Fruit fly (Drosophila melanogaster) whole organism, prepupa: ENCODE measurements around the gene CG44141.

ENCODE experiments used
- Blimp-1 ChIP-seq: fragments of 200-800 bp; sonication (Bioruptor generic); optimal IDR thresholded peaks from 3 replicates; lab custom pipeline; 2017; ENCODE audit warnings: missing biosample characterization, missing genetic modification characterization, mild to moderate bottlenecking, moderate library complexity, missing genetic modification reagents
- CG10669 ChIP-seq: fragments of 200-800 bp; sonication (Bioruptor generic); optimal IDR thresholded peaks from 3 replicates; lab custom pipeline; 2018; ENCODE audit warnings: missing biosample characterization, mild to moderate bottlenecking, missing genetic modification characterization, moderate library complexity
- CG15336 ChIP-seq: fragments of 200-800 bp; sonication (Bioruptor generic); IDR thresholded peaks from 2 replicates; pipeline ENCODE4 v1.3.6; 2022; ENCODE audit warnings: missing biosample characterization, missing genetic modification characterization
- CG1621 ChIP-seq: fragments of 200-800 bp; sonication (Bioruptor generic); optimal IDR thresholded peaks from 3 replicates; lab custom pipeline; 2018; ENCODE audit warnings: missing biosample characterization, mild to moderate bottlenecking, missing genetic modification characterization
- CG16779 ChIP-seq: fragments of 200-800 bp; sonication (Bioruptor generic); optimal IDR thresholded peaks from 3 replicates; lab custom pipeline; 2017; ENCODE audit warnings: missing biosample characterization, mild to moderate bottlenecking, missing genetic modification characterization
- CG34406 ChIP-seq: fragments of 200-800 bp; sonication (Bioruptor generic); optimal IDR thresholded peaks from 3 replicates; lab custom pipeline; 2016; ENCODE audit warnings: missing biosample characterization, missing genetic modification characterization
- CG3919 ChIP-seq: fragments of 200-800 bp; sonication (Bioruptor generic); optimal IDR thresholded peaks from 3 replicates; lab custom pipeline; 2016; ENCODE audit warnings: missing biosample characterization, missing genetic modification characterization
- CG4318 ChIP-seq: fragments of 200-800 bp; sonication (Bioruptor generic); optimal IDR thresholded peaks from 3 replicates; lab custom pipeline; 2017; ENCODE audit warnings: missing biosample characterization, mild to moderate bottlenecking, missing genetic modification characterization
- CG6276 ChIP-seq: fragments of 200-800 bp; sonication (Bioruptor generic); optimal IDR thresholded peaks from 2 replicates; lab custom pipeline; 2017; ENCODE audit warnings: missing biosample characterization, mild to moderate bottlenecking, missing genetic modification characterization
- CG6792 ChIP-seq: fragments of 200-800 bp; sonication (Bioruptor generic); optimal IDR thresholded peaks from 3 replicates; lab custom pipeline; 2016; ENCODE audit warnings: missing biosample characterization, missing genetic modification characterization
- CG6854 ChIP-seq: fragments of 200-800 bp; sonication (Bioruptor generic); optimal IDR thresholded peaks from 2 replicates; lab custom pipeline; 2017; ENCODE audit warnings: missing biosample characterization, mild to moderate bottlenecking, missing genetic modification characterization
- CG7368 ChIP-seq: fragments of 200-800 bp; sonication (Bioruptor generic); optimal IDR thresholded peaks from 3 replicates; lab custom pipeline; 2016; ENCODE audit warnings: missing biosample characterization, missing genetic modification characterization
- CG8119 ChIP-seq: fragments of 200-800 bp; sonication (Bioruptor generic); IDR thresholded peaks from 3 replicates; pipeline ENCODE4 v1.3.6; 2022; ENCODE audit warnings: missing biosample characterization, missing genetic modification characterization
- CG8632 ChIP-seq: fragments of 200-800 bp; sonication (Bioruptor generic); optimal IDR thresholded peaks from 3 replicates; lab custom pipeline; 2016; ENCODE audit warnings: missing biosample characterization, missing genetic modification characterization
- Eip75B ChIP-seq: fragments of 200-800 bp; sonication (Bioruptor generic); optimal IDR thresholded peaks from 3 replicates; lab custom pipeline; 2016; ENCODE audit warnings: missing biosample characterization, missing genetic modification characterization
- Eip78C ChIP-seq: fragments of 200-800 bp; sonication (Bioruptor generic); peaks from one replicate; lab custom pipeline; 2016; ENCODE audit warnings: missing biosample characterization, missing genetic modification characterization
- Ets21C ChIP-seq: fragments of 200-800 bp; sonication (Bioruptor generic); optimal IDR thresholded peaks from 3 replicates; lab custom pipeline; 2016; ENCODE audit warnings: missing biosample characterization, missing genetic modification characterization
- Hr38 ChIP-seq: sonication (Bioruptor generic); optimal IDR thresholded peaks from 2 replicates; lab custom pipeline; 2016; ENCODE audit warnings: missing biosample characterization, missing genetic modification characterization
- Met ChIP-seq: fragments of 200-800 bp; sonication (Bioruptor generic); optimal IDR thresholded peaks from 3 replicates; lab custom pipeline; 2016; ENCODE audit warnings: missing biosample characterization, missing genetic modification characterization
- OdsH ChIP-seq: fragments of 200-800 bp; sonication (Bioruptor generic); optimal IDR thresholded peaks from 3 replicates; lab custom pipeline; 2016; ENCODE audit warnings: missing biosample characterization, missing genetic modification characterization
- Sox14 ChIP-seq: fragments of 200-800 bp; sonication (Bioruptor generic); optimal IDR thresholded peaks from 3 replicates; lab custom pipeline; 2016; ENCODE audit warnings: missing biosample characterization, missing genetic modification characterization
- Sox15 ChIP-seq: fragments of 200-800 bp; sonication (Bioruptor generic); optimal IDR thresholded peaks from 3 replicates; lab custom pipeline; 2016; ENCODE audit warnings: missing biosample characterization, missing genetic modification characterization
- achi ChIP-seq: fragments of 200-800 bp; sonication (Bioruptor generic); optimal IDR thresholded peaks from 3 replicates; lab custom pipeline; 2016; ENCODE audit warnings: missing biosample characterization, missing genetic modification characterization
- cyc ChIP-seq: fragments of 200-800 bp; sonication (Bioruptor generic); optimal IDR thresholded peaks from 3 replicates; lab custom pipeline; 2016; ENCODE audit warnings: missing biosample characterization, missing genetic modification characterization
- dac ChIP-seq: fragments of 200-800 bp; sonication (Bioruptor generic); optimal IDR thresholded peaks from 2 replicates; lab custom pipeline; 2017; ENCODE audit warnings: missing biosample characterization, mild to moderate bottlenecking, missing genetic modification characterization
- dsx ChIP-seq: fragments of 200-800 bp; optimal IDR thresholded peaks from 3 replicates; lab custom pipeline; 2019; ENCODE audit warnings: missing biosample characterization, mild to moderate bottlenecking, missing genetic modification characterization, moderate library complexity; ENCODE audit not compliant: poor library complexity, severe bottlenecking
- fd59A ChIP-seq: fragments of 200-800 bp; sonication (Bioruptor generic); optimal IDR thresholded peaks from 2 replicates; lab custom pipeline; 2017; ENCODE audit warnings: missing biosample characterization, mild to moderate bottlenecking, missing genetic modification characterization, missing genetic modification reagents
- fd85E ChIP-seq: fragments of 200-800 bp; sonication (Bioruptor generic); optimal IDR thresholded peaks from 3 replicates; lab custom pipeline; 2016; ENCODE audit warnings: missing biosample characterization, missing genetic modification characterization
- spab ChIP-seq: fragments of 200-800 bp; sonication (Bioruptor generic); optimal IDR thresholded peaks from 2 replicates; lab custom pipeline; 2017; ENCODE audit warnings: missing biosample characterization, mild to moderate bottlenecking, missing genetic modification characterization, missing genetic modification reagents
- svp ChIP-seq: fragments of 200-800 bp; sonication (Bioruptor generic); peaks from one replicate; lab custom pipeline; 2016; ENCODE audit warnings: missing biosample characterization, missing genetic modification characterization
- topi ChIP-seq: fragments of 200-800 bp; sonication (Bioruptor generic); optimal IDR thresholded peaks from 3 replicates; lab custom pipeline; 2016; ENCODE audit warnings: missing biosample characterization, missing genetic modification characterization

CG44141 gene

DNA sequence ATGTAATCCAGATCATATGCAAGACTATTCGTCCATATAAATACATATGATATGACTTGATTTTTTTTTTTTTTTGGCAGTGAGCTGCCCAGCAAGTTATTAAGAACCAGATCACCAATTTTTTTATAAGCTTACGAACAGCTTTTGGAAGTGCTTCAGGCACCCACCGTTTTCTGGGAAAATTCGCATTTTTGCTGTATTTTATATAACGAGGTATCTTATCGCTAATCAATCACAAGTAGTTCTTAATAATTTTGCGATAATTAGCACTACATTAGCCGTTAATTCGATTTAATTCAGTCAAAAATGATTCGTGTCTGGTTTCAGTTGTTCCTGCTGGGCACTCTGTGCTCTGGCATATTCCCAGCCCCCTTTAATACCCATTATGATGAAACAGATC lies 30.9 kb downstream of the CG44141 start, which contains the start of gene CG7631:
CG7631 (plus strand) TSS at position 301 of the 400 bp plus-strand sequence.
- no peak for TF ChIP-seq Met (GFP tag; lab: Kevin White, UChicago)
- no peak for TF ChIP-seq CG16779 (tag; lab: Kevin White, UChicago)

dm6 chr2L:15623458-15623857 lies 35.8 kb downstream of the CG44141 start, which contains the start of gene Or35a:
TSS of gene Or35a (minus strand) at chr2L:15623558.
- TF ChIP-seq Sox15: no peak
- no peak for TF ChIP-seq fd85E (GFP tag; lab: Kevin White, UChicago)
- TF ChIP-seq CG8119 (GFP tag; lab: Robert Waterston, UW): no peak
- no peak for TF ChIP-seq Eip75B (GFP tag; lab: Kevin White, UChicago)
- TF ChIP-seq Hr38 (GFP tag; lab: Kevin White, UChicago): no peak
- no peak for TF ChIP-seq svp (GFP tag; lab: Kevin White, UChicago)
- TF ChIP-seq cyc: no peak
- no peak for TF ChIP-seq achi (GFP tag; lab: Kevin White, UChicago)
- TF ChIP-seq spab: no peak
- TF ChIP-seq CG15336 (GFP tag; lab: Robert Waterston, UW): no peak
- no peak for TF ChIP-seq OdsH (GFP tag; lab: Kevin White, UChicago)
- TF ChIP-seq topi: no peak
- TF ChIP-seq Ets21C (GFP tag; lab: Kevin White, UChicago): no peak
- TF ChIP-seq CG34406 (GFP tag; lab: Kevin White, UChicago): no peak

DNA sequence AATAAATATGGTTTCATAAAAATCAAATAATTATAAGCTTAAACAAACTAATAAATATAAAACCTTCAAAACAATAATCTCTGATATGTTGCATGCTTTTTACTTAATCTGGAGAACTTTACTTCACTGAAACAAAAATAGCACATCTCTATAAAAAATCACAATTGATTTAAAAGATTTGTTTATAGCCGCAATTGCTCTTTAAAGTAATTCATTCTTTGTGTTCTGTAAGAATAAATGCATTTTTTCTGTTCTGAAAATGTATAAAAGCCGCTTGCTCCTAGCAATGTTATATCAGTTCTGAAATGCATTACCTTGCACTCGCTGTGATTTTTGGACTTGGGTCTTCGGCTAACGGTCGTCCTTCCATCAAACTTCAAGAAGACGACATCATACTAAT lies 42.6 kb downstream of the CG44141 start, which contains the start of gene CG11865:
CG11865 (plus strand) TSS at position 301 of the 400 bp plus-strand sequence.
- TF ChIP-seq Blimp-1: no peak
- TF ChIP-seq Sox14 (GFP tag; lab: Kevin White, UChicago): no peak
- TF ChIP-seq fd59A (GFP tag; lab: Kevin White, UChicago): no peak
- no peak for TF ChIP-seq CG6854
- TF ChIP-seq Eip78C (GFP tag; lab: Kevin White, UChicago): no peak
- TF ChIP-seq Sox15: no peak
- TF ChIP-seq CG7368 (GFP tag; lab: Kevin White, UChicago): no peak
- no peak for TF ChIP-seq CG6276 (GFP tag; lab: Kevin White, UChicago)
- TF ChIP-seq, all 60 proteins: peak for 0

dm6 chr2L:15616251-15616650 lies 43.0 kb downstream of the CG44141 start, which contains the start of gene CG15253:
TSS of gene CG15253 (minus strand) at chr2L:15616351.
- TF ChIP-seq dsx (no peak), CG1621 (no peak), CG3919 (no peak), CG8632 (GFP tag; lab: Kevin White, UChicago) (no peak), CG10669 (no peak), CG16779 (tag; lab: Kevin White, UChicago) (no peak), CG6792 (GFP tag; lab: Kevin White, UChicago) (no peak)

DNA sequence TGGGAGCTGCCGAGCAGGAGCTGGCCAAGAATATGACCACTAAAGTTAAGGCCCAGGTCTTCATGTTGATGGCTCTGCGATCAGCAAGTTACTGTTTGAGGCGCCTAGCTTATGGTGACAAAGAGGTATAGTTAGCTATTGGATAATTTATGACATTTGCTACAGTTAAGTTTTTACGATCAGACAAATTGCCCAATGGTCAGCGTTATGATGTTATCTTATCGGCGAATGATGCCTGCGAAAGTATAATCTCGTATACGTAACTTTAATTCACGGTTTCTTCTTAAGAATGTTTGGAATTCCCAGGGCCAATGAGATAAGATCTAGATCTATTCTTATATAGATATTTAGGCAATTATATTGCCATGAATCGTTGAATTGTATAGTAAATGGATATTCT lies 44.5 kb downstream of the CG44141 start, which contains the start of gene CG15254:
CG15254 (minus strand) TSS at position 101 of the 400 bp plus-strand sequence.
- TF ChIP-seq achi (GFP tag; lab: Kevin White, UChicago) (no peak), dac (GFP tag; lab: Kevin White, UChicago) (no peak), CG4318 (GFP tag; lab: Kevin White, UChicago) (no peak)
- TF ChIP-seq, all 60 proteins: peak for 0

dm6 chr2L:15613285-15613912 lies 45.9 kb downstream of the CG44141 start, which contains the start of gene Semp1:
TSS of gene Semp1 (minus strand) at chr2L:15613335.
- TF ChIP-seq Met (GFP tag; lab: Kevin White, UChicago) (no peak), CG16779 (tag; lab: Kevin White, UChicago) (no peak), CG7368 (GFP tag; lab: Kevin White, UChicago) (no peak)
